Fruit fly (Drosophila melanogaster) ovary, adult (tissue): ENCODE measurements around the gene Tsp86D.

Source experiments
- CG17801 ChIP-seq: fragments of 200-800 bp; optimal IDR thresholded peaks from 2 replicates; lab custom pipeline; 2019; ENCODE audit warnings: missing biosample characterization, mild to moderate bottlenecking, missing genetic modification characterization, moderate library complexity; ENCODE audit not compliant: partially characterized antibody

Gene Tsp86D

DNA sequence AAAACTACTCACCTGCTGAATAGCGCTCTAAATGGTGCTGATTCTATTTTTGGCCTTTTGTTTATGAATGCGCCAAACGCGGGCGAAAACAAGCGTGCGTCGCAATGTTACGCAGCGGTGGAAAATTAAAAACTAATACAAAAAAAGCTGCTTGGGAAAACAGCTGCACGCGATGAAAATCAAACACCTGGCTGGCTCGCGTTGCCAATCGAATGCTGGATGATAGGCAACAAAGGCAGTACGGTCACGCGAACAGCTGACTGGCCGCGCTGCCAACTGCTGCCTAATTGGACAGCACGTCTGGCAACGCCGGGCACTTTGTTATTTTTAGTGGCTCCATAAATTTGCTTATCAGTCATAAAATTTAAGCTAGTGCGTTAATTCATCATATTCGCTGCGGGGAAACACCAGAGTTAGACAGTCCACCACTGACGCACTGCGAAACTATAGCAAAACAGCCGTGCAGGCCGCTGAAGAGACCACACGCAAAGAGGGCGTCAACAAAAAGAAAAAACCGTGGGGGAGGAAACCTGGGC lies at the start of gene Tsp86D, which contains the start of gene SelR:
TSS of gene Tsp86D (plus strand) at position 282 of the 536 bp plus-strand sequence.
TSS of gene SelR (minus strand) at position 216 of the 536 bp plus-strand sequence.
- TF ChIP-seq CG17801 (GFP tag; lab: Kevin White, UChicago): peak; percentile 79

DNA sequence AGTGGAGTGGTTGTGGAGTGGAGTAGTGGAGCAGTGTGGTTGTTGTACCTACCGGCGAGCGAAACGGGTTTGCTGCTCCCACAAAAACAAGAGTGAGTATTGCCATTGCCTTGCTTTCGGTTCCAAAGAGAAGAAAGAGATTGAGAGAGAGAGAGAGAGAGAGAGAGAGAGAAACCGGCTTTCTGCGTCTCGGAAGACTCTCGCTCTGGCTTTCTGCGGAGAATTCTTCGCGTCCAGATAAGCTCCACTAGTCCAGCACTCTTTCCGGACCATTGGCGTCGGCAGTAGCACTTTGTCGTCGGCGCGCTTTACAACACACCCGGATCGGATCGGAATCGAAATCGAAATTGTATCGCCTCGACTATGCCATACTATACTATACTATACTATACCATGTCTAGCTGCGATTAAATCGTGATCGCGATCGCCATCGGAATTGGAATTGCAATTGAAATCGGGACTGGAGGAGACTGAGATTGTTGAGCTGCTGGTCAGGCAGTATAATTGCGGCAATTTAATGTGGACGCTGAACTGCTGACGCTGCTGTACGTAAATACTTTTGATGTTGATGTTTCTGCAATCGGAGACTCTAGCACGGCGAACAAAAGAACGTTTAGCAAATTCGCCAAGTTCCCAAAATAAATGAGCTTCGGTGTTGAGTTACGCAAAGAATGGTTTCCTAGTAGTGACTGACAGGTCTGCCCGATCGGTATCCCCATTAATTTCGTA lies 41.5 kb upstream of the Tsp86D start, which contains the start of gene Cad86C:
TSS of gene Cad86C (plus strand) at position 284 of the 729 bp plus-strand sequence.
- peak; percentile 34 for TF ChIP-seq CG17801 (GFP tag; lab: Kevin White, UChicago)

DNA sequence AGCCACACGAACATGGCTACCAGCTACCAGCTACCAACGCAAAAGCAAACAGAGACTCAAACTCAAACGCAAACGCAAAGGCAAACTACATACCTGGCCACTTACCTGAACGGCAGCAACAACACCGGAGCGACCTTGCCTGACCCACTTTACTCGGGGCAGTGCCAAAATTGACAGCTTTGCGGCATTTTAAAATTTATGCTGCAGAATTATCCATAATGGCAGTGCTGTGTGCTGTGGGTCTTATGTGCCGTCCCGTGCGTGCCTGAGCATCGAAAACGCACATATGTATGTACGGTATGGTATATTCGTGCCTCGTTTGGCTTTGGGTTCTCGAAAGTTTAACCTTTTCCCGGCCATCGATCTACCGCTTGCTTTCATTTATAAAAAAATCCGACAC lies 39.8 kb upstream of the Tsp86D start:
- no peak for TF ChIP-seq CG17801 (GFP tag; lab: Kevin White, UChicago)

DNA sequence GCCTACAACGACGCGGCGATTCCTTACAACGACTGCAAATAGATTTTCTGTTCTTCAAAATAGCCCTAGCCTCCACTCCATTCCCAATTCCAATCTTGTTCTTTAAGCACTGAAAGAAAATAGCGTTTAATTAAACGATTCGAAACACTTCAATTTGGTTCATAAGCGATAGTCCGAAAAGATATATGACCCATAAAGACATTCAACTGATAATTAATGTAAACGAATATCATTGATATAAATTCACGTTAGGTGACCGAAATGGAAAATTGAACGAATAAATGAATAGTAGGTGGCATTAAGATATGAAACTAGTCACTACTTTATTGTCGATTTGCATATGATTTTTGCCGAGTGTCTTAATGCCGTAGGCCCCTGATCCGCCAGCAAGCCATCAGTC lies 38.8 kb upstream of the Tsp86D start:
- no peak for TF ChIP-seq CG17801 (GFP tag; lab: Kevin White, UChicago)

DNA sequence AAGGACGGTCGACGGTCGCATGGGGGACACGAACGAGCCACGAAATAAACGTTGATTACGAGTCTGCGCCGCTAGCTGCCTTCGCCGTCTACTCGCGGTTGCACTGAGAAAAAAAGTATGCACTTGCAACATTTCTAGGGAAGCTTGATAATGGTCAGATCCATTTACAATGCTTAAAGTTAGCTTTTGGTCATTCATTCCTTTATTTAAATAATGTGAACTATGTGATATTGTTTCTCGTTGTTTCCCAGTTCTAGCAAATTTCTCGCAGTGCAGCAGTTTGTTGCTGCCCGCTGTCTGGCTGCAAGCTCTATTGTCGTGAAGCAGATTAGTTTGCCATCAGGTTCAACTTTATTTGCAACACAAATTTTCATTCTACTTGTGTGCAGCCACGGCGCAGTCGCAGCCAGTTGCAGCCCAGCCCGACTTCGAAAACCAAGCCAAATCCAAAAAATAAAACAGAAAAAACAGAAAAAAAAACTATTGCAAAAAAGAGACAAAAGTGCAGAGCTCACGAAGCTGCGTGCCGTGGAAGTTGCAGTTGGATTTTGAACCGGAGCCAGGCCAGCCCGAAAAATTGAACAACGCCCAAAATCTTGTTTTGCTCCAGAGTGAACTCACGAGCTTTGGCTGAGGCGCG lies 35.9 kb upstream of the Tsp86D start:
- TF ChIP-seq CG17801 (GFP tag; lab: Kevin White, UChicago): no peak

DNA sequence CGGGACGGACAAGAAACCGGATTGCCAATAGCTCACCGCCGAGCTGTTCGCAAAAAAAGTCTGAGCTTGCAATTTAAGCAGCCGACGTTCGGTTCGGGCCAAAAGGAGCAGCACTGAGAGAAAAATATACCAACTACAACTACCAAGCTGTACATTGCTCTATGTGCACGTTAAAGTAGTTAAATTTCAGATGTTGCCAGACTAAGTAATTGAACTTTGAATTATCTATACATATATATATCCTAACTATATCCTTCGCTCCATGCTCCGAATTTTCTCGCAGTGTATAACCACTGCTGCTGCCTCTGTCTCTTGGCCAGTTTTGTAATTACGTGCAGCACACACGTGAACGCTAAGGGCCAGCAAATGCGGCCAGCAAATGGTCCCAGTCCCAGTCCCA lies 33.6 kb upstream of the Tsp86D start:
- no peak for TF ChIP-seq CG17801 (GFP tag; lab: Kevin White, UChicago)

DNA sequence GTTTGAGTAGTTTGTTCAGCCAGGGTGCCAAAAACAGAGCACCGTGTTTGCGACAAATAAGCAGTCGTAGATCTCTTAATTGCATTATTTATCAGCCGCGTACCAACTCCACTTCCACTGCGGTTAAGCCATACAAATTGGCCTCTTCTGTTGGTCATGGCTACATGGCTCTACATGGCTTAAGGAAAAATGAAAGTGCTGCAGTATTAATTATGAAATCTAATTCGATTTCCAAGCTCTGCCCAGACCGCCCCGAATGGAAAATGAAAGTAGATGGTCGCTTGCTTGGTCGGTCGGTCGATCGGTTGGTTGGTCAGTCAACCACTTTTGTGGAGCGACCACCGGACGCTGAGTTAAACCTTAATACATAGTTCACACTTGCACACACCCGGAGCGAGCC lies 31.6 kb upstream of the Tsp86D start:
- no peak for TF ChIP-seq CG17801 (GFP tag; lab: Kevin White, UChicago)

DNA sequence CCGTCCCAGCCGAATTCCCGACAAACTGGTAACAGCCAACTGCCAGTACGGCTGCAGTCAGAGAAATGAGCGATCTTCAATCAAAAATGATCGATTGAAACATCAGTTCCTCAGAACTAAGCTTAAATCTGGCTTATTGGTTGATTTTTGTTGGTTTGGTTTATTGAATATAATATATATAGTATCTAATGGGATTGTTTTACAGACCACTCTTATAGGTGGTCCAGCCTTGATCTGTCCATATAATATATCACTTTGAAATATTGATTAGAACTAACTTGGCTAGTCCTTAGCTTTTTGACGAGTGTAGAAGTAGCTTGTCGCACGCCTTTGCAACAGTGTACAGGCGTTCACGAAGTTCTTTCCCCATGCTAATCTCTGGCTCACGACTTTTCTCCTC lies 26.1 kb upstream of the Tsp86D start:
- TF ChIP-seq CG17801 (GFP tag; lab: Kevin White, UChicago): no peak

DNA sequence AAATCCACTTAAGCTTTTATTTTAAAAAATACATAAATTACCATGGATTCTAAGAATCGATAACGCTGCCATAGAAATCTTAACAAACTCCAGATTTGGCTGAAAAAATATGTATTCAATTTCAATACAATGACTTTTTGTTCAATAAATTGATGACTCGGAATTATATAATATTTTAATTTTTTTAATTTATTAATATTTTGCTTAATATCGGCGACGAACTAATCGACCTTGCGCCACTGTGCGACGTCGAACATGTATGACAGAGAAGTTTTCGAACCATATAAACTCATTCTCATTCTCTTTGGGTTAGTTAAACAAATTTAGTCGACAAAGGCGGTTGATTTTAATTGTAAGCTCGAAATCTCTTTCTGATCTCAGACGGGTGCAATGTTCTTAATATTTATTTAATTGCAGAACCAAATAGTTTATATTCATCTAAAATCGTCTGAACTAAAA lies 19.0 kb upstream of the Tsp86D start, which contains the start of gene CG42394:
TSS of gene CG42394 (plus strand) at position 311 of the 459 bp plus-strand sequence.
- TF ChIP-seq CG17801 (GFP tag; lab: Kevin White, UChicago): peak; percentile 84

DNA sequence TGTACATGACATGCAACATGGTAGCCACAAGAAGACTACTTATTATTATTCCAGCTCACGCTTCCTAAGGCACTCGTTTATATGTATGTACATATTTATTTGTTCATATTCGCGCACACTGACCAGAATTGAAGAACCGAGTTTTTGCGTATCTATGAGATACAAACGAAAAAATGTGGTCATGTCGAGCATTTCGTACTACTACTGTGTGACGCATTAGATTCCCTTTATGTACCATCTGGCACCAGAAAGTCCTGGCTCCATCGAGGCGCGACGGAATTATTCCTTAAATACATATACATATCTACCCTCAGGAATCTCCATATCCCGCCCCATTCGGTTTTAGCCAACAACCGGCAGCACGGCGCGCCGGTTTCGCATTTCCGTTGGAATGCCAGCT lies 17.9 kb upstream of the Tsp86D start:
- TF ChIP-seq CG17801 (GFP tag; lab: Kevin White, UChicago): no peak

DNA sequence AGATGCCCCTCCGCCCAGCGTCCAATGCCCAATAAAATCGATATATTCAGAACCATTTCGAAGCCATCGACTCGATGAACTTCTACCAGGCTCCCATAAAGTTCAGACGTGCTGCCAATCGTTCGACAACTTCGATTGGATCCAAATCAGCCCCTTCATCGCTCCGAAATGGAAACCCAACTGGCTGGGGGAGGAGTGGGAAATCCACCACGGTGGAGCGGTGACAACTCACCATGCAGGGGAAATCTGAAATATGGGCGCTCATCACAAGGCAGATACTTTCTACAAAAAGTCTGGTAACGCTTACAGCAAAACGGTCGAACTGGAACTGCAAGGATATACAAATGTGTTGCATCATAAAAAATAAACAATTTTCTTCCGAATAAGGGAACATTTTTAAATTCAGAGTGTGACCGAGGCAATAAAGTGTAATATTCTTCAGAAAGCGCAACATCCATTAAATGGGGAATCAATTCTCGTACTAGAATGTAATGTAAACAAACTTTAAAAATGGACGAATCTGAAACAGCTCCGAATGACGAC lies 16.2 kb upstream of the Tsp86D start, which contains the start of gene CG4565:
TSS of gene CG4565 (plus strand) at position 493 of the 543 bp plus-strand sequence.
- no peak for TF ChIP-seq CG17801 (GFP tag; lab: Kevin White, UChicago)

DNA sequence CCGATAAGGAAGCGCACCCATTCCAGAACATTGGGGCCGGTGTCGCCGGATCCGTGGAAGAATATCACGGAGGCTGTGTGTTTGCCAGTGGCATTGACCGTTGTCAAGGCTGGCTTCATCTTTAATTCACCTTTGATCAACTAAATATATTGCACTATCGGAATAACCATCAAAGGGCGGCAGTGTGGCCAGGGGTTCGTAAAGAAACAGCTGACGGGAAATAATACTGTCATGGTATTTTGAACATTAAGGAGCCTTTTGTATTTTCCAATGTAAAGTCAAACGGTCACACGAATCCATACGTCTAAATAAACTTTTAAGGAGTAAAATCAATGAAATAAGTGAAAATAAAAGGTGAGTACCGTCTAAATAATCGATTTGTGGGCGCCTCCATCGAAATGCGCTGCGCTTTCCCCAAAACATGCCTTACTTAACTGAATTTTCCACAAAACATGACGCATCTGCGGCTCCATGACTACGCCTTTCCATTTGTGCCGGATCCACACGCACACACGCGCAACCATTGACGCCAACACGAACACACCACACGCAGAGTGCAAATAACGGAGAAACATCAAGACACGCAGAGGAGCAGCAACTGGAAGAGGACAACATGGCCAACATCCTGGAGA lies 14.1 kb upstream of the Tsp86D start, which contains the start of the genes CG6567 and CG4511:
TSS of gene CG6567 (minus strand) at position 209 of the 632 bp plus-strand sequence.
TSS of gene CG4511 (plus strand) at position 259 of the 632 bp plus-strand sequence.
- TF ChIP-seq CG17801 (GFP tag; lab: Kevin White, UChicago): peak; percentile 4

DNA sequence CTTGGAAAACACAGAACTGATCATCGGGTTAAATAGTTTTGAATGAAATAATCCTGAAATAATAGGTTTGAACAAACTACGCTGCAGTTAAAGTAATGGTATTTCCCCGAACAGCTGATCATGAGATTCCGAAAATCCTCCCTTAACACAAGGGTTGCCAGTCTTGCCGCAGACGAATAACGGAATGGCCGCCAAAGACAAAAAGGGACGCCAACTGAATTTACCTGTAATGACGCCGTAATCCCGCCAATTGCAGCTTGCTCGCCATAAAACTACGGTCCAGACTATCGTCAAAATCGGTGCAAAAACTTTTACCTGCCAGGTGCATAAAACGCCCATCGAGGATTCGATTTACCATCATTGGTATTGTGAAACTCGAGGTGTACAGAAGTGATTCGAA lies 11.9 kb upstream of the Tsp86D start, which contains the start of gene CG4570:
TSS of gene CG4570 (plus strand) at position 190 of the 400 bp plus-strand sequence.
- no peak for TF ChIP-seq CG17801 (GFP tag; lab: Kevin White, UChicago)

DNA sequence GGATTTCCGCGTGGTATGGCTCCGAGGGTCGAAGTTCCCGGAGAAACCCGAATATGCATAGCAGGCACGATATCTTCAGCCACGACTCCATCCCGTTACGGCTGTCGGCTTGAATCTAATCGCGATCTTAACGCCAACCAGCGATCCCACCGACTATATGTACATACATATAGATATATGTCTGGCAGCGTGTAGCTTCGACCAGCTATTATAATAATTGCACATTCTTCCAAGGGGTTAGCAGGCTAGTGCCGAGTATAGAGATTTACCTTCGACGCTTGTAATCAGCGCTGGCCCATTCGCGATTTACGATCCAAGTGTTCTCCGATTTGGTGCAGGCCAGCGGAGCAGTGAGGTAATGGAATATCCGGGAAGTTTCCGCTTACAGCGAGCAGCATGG lies 8.8 kb upstream of the Tsp86D start, which contains the start of gene CG14694:
TSS of gene CG14694 (minus strand) at position 101 of the 400 bp plus-strand sequence.
- TF ChIP-seq CG17801 (GFP tag; lab: Kevin White, UChicago): no peak
